Worm (Caenorhabditis elegans) whole organism, L2 larva: ENCODE results near the gene C36A4.4.

Source experiments
- F13H6.1 ChIP-seq: sonication (generic microtip); optimal IDR thresholded peaks from 2 replicates; lab custom pipeline; 2016; ENCODE audit warnings: missing genetic modification characterization, missing compliant biosample characterization
- R02D3.7 ChIP-seq: fragments of 150-350 bp; optimal IDR thresholded peaks from 2 replicates; lab custom pipeline; 2014; ENCODE audit warnings: missing biosample characterization, missing genetic modification characterization
- Y55F3AM.14 ChIP-seq: fragments of 200-800 bp; sonication (Bioruptor generic); optimal IDR thresholded peaks from 2 replicates; lab custom pipeline; 2018; ENCODE audit warnings: mild to moderate bottlenecking, missing genetic modification characterization, missing compliant biosample characterization
- ZK546.5 ChIP-seq: sonication (generic microtip); optimal IDR thresholded peaks from 2 replicates; lab custom pipeline; 2017; ENCODE audit warnings: missing biosample characterization, missing genetic modification characterization
- alr-1 ChIP-seq: fragments of 150-350 bp; optimal IDR thresholded peaks from 2 replicates; lab custom pipeline; 2014; ENCODE audit warnings: missing biosample characterization, missing genetic modification characterization
- aly-2 ChIP-seq: fragments of 150-350 bp; optimal IDR thresholded peaks from 2 replicates; lab custom pipeline; 2014; ENCODE audit warnings: missing biosample characterization, missing genetic modification characterization
- blmp-1 ChIP-seq: sonication (generic microtip); optimal IDR thresholded peaks from 2 replicates; lab custom pipeline; 2017; ENCODE audit warnings: missing genetic modification characterization, mild to moderate bottlenecking, missing compliant biosample characterization, antibody characterized with exemption, moderate library complexity; ENCODE audit not compliant: insufficient read depth
- ceh-82 ChIP-seq: fragments of 150-350 bp; optimal IDR thresholded peaks from 2 replicates; lab custom pipeline; 2014; ENCODE audit warnings: missing biosample characterization, missing genetic modification characterization
- crh-2 ChIP-seq: sonication (generic microtip); optimal IDR thresholded peaks from 2 replicates; lab custom pipeline; 2017; ENCODE audit warnings: missing biosample characterization, missing genetic modification characterization
- dmd-4 ChIP-seq: sonication (generic microtip); optimal IDR thresholded peaks from 2 replicates; lab custom pipeline; 2017; ENCODE audit warnings: missing biosample characterization, missing genetic modification characterization
- elt-1 ChIP-seq: fragments of 150-350 bp; optimal IDR thresholded peaks from 2 replicates; lab custom pipeline; 2014; ENCODE audit warnings: missing biosample characterization, missing genetic modification characterization
- elt-3 ChIP-seq: sonication (generic microtip); optimal IDR thresholded peaks from 2 replicates; lab custom pipeline; 2017; ENCODE audit warnings: missing biosample characterization, missing genetic modification characterization
- fos-1 ChIP-seq: fragments of 150-350 bp; optimal IDR thresholded peaks from 2 replicates; lab custom pipeline; 2014; ENCODE audit warnings: missing biosample characterization, missing genetic modification characterization
- gmeb-1 ChIP-seq: fragments of 150-350 bp; optimal IDR thresholded peaks from 2 replicates; lab custom pipeline; 2014; ENCODE audit warnings: missing biosample characterization, missing genetic modification characterization
- lin-11 ChIP-seq: fragments of 150-350 bp; sonication (generic microtip); optimal IDR thresholded peaks from 2 replicates; lab custom pipeline; 2014; ENCODE audit warnings: missing biosample characterization, missing genetic modification characterization, inconsistent platforms, mixed read lengths
- lin-39 ChIP-seq: fragments of 150-350 bp; optimal IDR thresholded peaks from 2 replicates; lab custom pipeline; 2014; ENCODE audit warnings: missing biosample characterization, missing genetic modification reagents, missing genetic modification characterization
- lsy-2 ChIP-seq, 2 experiments: fragments of 150-350 bp in 1 of 2; sonication (generic microtip) in 1 of 2; optimal IDR thresholded peaks; 2 replicates each; lab custom pipeline; 2014 to 2017; ENCODE audit warnings: missing biosample characterization in 2 of 2, missing genetic modification characterization in 2 of 2
- mab-5 ChIP-seq: fragments of 150-350 bp; optimal IDR thresholded peaks from 2 replicates; lab custom pipeline; 2014; ENCODE audit warnings: missing biosample characterization, missing genetic modification characterization
- mbf-1 ChIP-seq: sonication (generic microtip); optimal IDR thresholded peaks from 2 replicates; lab custom pipeline; 2017; ENCODE audit warnings: missing biosample characterization, missing genetic modification characterization
- mdl-1 ChIP-seq, 2 experiments: fragments of 150-350 bp in 1 of 2; sonication (generic microtip) in 1 of 2; optimal IDR thresholded peaks; 2 replicates each; lab custom pipeline; 2017; ENCODE audit warnings: missing biosample characterization in 2 of 2, missing genetic modification characterization in 2 of 2
- nhr-12 ChIP-seq: fragments of 150-350 bp; optimal IDR thresholded peaks from 2 replicates; lab custom pipeline; 2014; ENCODE audit warnings: missing biosample characterization, missing genetic modification characterization
- nhr-129 ChIP-seq: fragments of 150-350 bp; optimal IDR thresholded peaks from 2 replicates; lab custom pipeline; 2014; ENCODE audit warnings: missing biosample characterization, missing genetic modification characterization
- nhr-23 ChIP-seq: fragments of 150-350 bp; optimal IDR thresholded peaks from 2 replicates; lab custom pipeline; 2014; ENCODE audit warnings: missing biosample characterization, missing genetic modification reagents, missing genetic modification characterization
- nhr-237 ChIP-seq: fragments of 150-350 bp; optimal IDR thresholded peaks from 2 replicates; lab custom pipeline; 2014; ENCODE audit warnings: missing biosample characterization, missing genetic modification characterization
- nhr-25 ChIP-seq: fragments of 150-350 bp; sonication (generic microtip); optimal IDR thresholded peaks from 3 replicates; lab custom pipeline; 2014; ENCODE audit warnings: missing biosample characterization, missing genetic modification characterization
- nhr-77 ChIP-seq: fragments of 150-350 bp; optimal IDR thresholded peaks from 2 replicates; lab custom pipeline; 2014; ENCODE audit warnings: missing biosample characterization, missing genetic modification characterization
- sem-4 ChIP-seq: fragments of 150-350 bp; optimal IDR thresholded peaks from 2 replicates; lab custom pipeline; 2014; ENCODE audit warnings: missing biosample characterization, missing genetic modification reagents, missing genetic modification characterization
- skn-1 ChIP-seq: sonication (generic microtip); optimal IDR thresholded peaks from 2 replicates; lab custom pipeline; 2017; ENCODE audit warnings: missing biosample characterization, missing genetic modification characterization
- sma-3 ChIP-seq: sonication (generic microtip); optimal IDR thresholded peaks from 2 replicates; lab custom pipeline; 2016; ENCODE audit warnings: missing genetic modification reagents, missing genetic modification characterization, missing compliant biosample characterization
- sma-9 ChIP-seq, 2 experiments: fragments of 150-350 bp in 1 of 2; sonication (generic microtip) in 1 of 2; optimal IDR thresholded peaks; 2 replicates each; lab custom pipeline; 2014 to 2016; ENCODE audit warnings: missing genetic modification characterization in 2 of 2, mild to moderate bottlenecking in 1 of 2, missing biosample characterization in 1 of 2, missing compliant biosample characterization in 1 of 2, missing genetic modification reagents in 1 of 2, moderate library complexity in 1 of 2
- snpc-4 ChIP-seq: fragments of 150-350 bp; optimal IDR thresholded peaks from 2 replicates; lab custom pipeline; 2014; ENCODE audit warnings: missing biosample characterization, missing genetic modification characterization
- unc-39 ChIP-seq: fragments of 150-350 bp; optimal IDR thresholded peaks from 2 replicates; lab custom pipeline; 2014; ENCODE audit warnings: missing biosample characterization, missing genetic modification characterization
- unc-55 ChIP-seq: fragments of 150-350 bp; sonication (generic microtip); optimal IDR thresholded peaks from 3 replicates; lab custom pipeline; 2014; ENCODE audit warnings: missing biosample characterization, missing genetic modification reagents, missing genetic modification characterization
- unc-62 ChIP-seq: fragments of 150-350 bp; optimal IDR thresholded peaks from 2 replicates; lab custom pipeline; 2014; ENCODE audit warnings: missing biosample characterization, missing genetic modification reagents, missing genetic modification characterization
- zag-1 ChIP-seq: fragments of 150-350 bp; optimal IDR thresholded peaks from 2 replicates; lab custom pipeline; 2014; ENCODE audit warnings: missing biosample characterization, missing genetic modification characterization
- ztf-1 ChIP-seq: fragments of 200-800 bp; sonication (Bioruptor generic); conservative IDR thresholded peaks from 2 replicates; pipeline ENCODE4 v1.3.6; 2022; ENCODE audit warnings: missing genetic modification characterization, missing compliant biosample characterization
- ztf-11 ChIP-seq: sonication (generic microtip); optimal IDR thresholded peaks from 2 replicates; lab custom pipeline; 2017; ENCODE audit warnings: missing biosample characterization, missing genetic modification characterization
- ztf-4 ChIP-seq: fragments of 150-350 bp; optimal IDR thresholded peaks from 2 replicates; lab custom pipeline; 2014; ENCODE audit warnings: missing biosample characterization, missing genetic modification characterization

C36A4.4 gene

DNA sequence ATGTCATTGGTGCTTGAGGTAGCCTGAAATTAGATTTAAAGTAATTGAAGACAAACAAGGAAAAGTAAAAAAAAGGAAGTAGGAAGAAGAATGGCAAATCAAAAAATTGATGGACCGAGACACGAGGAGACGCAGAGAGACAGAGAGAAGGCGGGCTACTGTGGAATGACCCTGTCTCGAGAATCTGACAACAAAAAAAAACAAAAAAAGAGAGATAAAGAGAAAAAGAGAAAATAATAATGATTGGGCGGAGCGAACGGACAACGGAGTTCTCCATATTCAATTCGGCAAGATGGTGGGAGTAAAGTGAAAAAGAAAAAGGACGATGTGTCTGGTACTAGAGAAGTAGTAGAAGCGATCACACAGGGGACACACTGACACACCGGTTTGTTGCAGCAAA, 34.4 kb downstream of the C36A4.4 start, which contains the start of gene toh-1:
TSS of gene toh-1 (minus strand) at position 23 of the 400 bp plus-strand sequence.
- no peak for TF ChIP-seq alr-1 (tag; lab: Kevin White, UChicago)
- TF ChIP-seq unc-55 (GFP tag; lab: Kevin White, UChicago): no peak
- peak; percentile 70 for TF ChIP-seq nhr-25 (tag; lab: Kevin White, UChicago)
- TF ChIP-seq ztf-11 (tag; lab: Kevin White, UChicago): no peak
- TF ChIP-seq crh-2 (tag; lab: Kevin White, UChicago): peak; percentile 19
- TF ChIP-seq sma-3 (GFP tag; lab: Kevin White, UChicago): peak; percentile 11
- peak; percentile 34 for TF ChIP-seq blmp-1 (tag; lab: Kevin White, UChicago)
- TF ChIP-seq, all 48 proteins: peak for 4

DNA sequence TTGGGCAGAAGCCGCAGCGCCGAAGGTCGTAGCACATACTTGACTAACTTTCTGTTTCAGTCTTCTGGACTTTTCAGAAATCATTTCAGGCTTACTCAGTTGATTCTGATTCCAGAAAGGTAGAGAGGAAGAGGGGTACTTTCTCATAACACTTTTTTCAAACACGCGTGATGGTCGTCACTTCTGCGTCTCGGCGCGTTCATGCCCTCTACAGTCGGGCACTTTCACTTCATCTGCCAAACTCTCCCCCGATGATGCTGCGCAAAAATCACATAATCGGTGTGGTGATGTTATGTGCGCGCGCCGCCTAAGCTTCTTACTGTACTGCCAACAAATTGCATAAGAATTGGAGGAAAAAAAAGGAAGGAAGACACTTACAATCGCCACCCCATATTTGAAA, 35.8 kb downstream of the C36A4.4 start:
- TF ChIP-seq blmp-1 (tag; lab: Kevin White, UChicago): peak; percentile 50
- peak; percentile 16 for TF ChIP-seq nhr-129
- TF ChIP-seq nhr-77 (tag; lab: Kevin White, UChicago): no peak
- TF ChIP-seq Y55F3AM.14 (GFP tag; lab: Kevin White, UChicago): peak; percentile 33
- TF ChIP-seq, all 48 proteins: peak for 3

DNA sequence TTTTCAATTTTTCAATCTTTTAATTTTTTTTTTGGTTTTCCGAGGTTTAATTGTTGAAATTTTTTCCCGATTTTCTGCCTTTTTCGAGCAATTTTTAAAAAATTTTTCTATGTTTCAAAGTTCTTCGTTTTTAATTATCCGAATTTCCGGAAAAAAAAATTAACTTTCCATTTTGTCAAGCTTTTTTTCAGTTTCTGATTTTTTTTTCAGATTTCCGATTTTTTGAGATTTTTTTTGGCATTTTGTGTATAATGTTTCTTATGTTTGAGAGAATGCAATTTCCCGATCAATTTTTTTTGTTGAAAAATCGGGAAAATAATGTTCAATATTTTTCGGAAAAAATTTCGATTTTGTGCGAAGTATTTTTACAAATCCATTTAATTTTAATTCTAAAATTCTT, 36.5 kb downstream of the C36A4.4 start:
- no peak for TF ChIP-seq sma-9 (GFP tag; optimal IDR thresholded peaks at IDR 0.05; lab: Kevin White, UChicago)
- no peak for TF ChIP-seq sma-9 (tag; optimal IDR thresholded peaks at IDR 0.05; lab: Kevin White, UChicago)
- no peak for TF ChIP-seq ceh-82 (tag; lab: Kevin White, UChicago)
- TF ChIP-seq elt-1 (tag; lab: Kevin White, UChicago): no peak
- no peak for TF ChIP-seq dmd-4 (tag; lab: Kevin White, UChicago)
- TF ChIP-seq alr-1 (tag; lab: Kevin White, UChicago): no peak
- no peak for TF ChIP-seq nhr-23 (tag; lab: Kevin White, UChicago)
- no peak for TF ChIP-seq unc-62
- no peak for TF ChIP-seq aly-2
- no peak for TF ChIP-seq elt-3 (tag; lab: Kevin White, UChicago)
- no peak for TF ChIP-seq lin-11 (tag; lab: Kevin White, UChicago)
- no peak for TF ChIP-seq unc-55 (GFP tag; lab: Kevin White, UChicago)
- no peak for TF ChIP-seq sem-4 (tag; lab: Kevin White, UChicago)
- TF ChIP-seq ztf-11 (tag; lab: Kevin White, UChicago): no peak
- no peak for TF ChIP-seq zag-1 (tag; lab: Kevin White, UChicago)
- no peak for TF ChIP-seq R02D3.7 (tag; lab: Kevin White, UChicago)
- no peak for TF ChIP-seq mdl-1 (tag; optimal IDR thresholded peaks at IDR 0.05; lab: Kevin White, UChicago)
- TF ChIP-seq crh-2 (tag; lab: Kevin White, UChicago): no peak
- no peak for TF ChIP-seq nhr-25 (tag; lab: Kevin White, UChicago)
- TF ChIP-seq ztf-4 (tag; lab: Kevin White, UChicago): no peak

DNA sequence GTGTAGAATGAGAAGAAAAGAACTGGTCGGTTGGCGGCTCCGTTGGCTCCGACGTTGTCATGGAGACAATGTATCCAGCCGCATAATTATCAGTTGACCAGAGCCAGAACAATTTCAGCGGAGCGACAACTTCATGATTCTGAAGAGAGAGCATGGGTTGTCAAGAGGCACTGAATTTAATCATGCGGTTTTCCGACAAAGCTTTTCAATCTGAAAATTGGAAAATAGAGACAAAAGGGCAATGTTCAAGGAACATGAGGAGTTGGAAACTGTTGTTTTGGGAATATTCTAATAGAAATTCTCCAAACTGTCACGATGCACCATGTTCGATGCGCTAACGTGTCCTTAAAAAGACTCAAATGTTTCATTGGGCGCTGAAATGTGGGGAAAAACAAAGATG, 39.0 kb downstream of the C36A4.4 start, which contains the start of gene xbx-5:
TSS of gene xbx-5 (minus strand) at position 56 of the 400 bp plus-strand sequence.
- TF ChIP-seq lin-11 (tag; lab: Kevin White, UChicago) (peak; percentile 31), ztf-1 (GFP tag; lab: Robert Waterston, UW) (no peak)

DNA sequence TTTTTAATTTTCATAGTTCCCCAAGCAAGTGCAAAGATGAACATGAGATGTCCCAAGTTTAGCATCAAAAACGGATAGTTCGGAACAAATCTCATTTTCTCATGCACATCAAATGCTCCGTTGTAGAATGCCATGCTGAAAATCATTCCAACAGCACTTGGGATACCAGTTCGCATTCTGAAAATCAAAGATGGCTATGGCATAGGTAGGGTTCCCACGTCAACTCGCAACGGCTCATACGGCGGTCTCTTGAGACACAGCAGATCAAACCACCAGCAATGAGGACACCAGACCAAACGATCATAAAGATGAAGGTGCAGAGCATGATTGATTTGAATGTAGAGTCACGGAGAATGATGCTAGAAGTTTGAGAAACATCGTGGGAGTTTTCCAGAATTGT, 40.3 kb downstream of the C36A4.4 start:
- TF ChIP-seq F13H6.1 (tag; lab: Kevin White, UChicago): no peak
- TF ChIP-seq mbf-1 (tag; lab: Kevin White, UChicago): no peak
- TF ChIP-seq Y55F3AM.14 (GFP tag; lab: Kevin White, UChicago): no peak
- no peak for TF ChIP-seq nhr-25 (tag; lab: Kevin White, UChicago)
- no peak for TF ChIP-seq unc-39 (tag; lab: Kevin White, UChicago)
- TF ChIP-seq lsy-2 (tag; optimal IDR thresholded peaks at IDR 0.05; lab: Kevin White, UChicago): no peak

DNA sequence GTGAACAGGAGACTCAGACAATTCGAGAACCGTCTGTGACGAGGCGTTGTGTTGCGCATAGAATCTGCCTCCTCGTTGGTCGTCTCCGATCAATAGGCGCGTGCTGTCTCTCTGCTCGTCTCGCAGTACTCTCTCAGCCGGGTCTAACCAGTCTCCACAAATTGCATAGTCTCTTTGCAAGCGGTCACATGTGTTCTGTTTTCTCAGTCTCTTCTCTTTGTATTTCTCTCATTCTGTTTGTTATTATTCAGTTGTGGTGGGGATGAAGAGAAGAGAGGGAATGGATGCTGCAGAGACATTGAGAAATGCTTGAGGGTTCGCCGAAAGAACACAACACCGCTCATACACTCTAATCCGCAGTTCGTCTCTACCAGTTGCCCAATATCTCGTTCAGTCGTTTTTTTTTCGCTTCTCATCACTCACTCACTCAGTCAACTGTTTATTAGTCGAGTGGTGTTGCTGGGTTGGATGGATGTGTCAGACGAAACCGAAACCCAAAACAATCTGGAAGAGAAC, 42.0 kb downstream of the C36A4.4 start:
- TF ChIP-seq lsy-2 (tag; optimal IDR thresholded peaks at IDR 0.05; lab: Kevin White, UChicago): peak; percentile 87 to 96
- TF ChIP-seq elt-1 (tag; lab: Kevin White, UChicago): peak; percentile 13
- TF ChIP-seq skn-1 (tag; lab: Kevin White, UChicago): peak; percentile 73
- TF ChIP-seq lin-39: no peak
- TF ChIP-seq dmd-4 (tag; lab: Kevin White, UChicago): peak; percentile 31
- TF ChIP-seq nhr-129: peak; percentile 98
- peak; percentile 90 for TF ChIP-seq mab-5 (tag; lab: Kevin White, UChicago)
- peak; percentile 98 for TF ChIP-seq sma-9 (GFP tag; optimal IDR thresholded peaks at IDR 0.05; lab: Kevin White, UChicago)
- TF ChIP-seq sma-9 (tag; optimal IDR thresholded peaks at IDR 0.05; lab: Kevin White, UChicago): peak; percentile 8
- peak; percentile 98 for TF ChIP-seq crh-2 (tag; lab: Kevin White, UChicago)
- peak; percentile 98 for TF ChIP-seq unc-55 (GFP tag; lab: Kevin White, UChicago)
- TF ChIP-seq gmeb-1 (tag; lab: Kevin White, UChicago): peak; percentile 88
- TF ChIP-seq zag-1 (tag; lab: Kevin White, UChicago): peak; percentile 96
- peak; percentile 81 for TF ChIP-seq nhr-77 (tag; lab: Kevin White, UChicago)
- TF ChIP-seq fos-1: peak; percentile 97
- TF ChIP-seq ZK546.5 (tag; lab: Kevin White, UChicago): peak; percentile 61
- no peak for TF ChIP-seq mbf-1 (tag; lab: Kevin White, UChicago)
- peak; percentile 98 for TF ChIP-seq nhr-25 (tag; lab: Kevin White, UChicago)
- TF ChIP-seq blmp-1 (tag; lab: Kevin White, UChicago): peak; percentile 82
- peak; percentile 47 for TF ChIP-seq ztf-11 (tag; lab: Kevin White, UChicago)
- TF ChIP-seq snpc-4 (tag; lab: Kevin White, UChicago): peak; percentile 86
- TF ChIP-seq nhr-12 (tag; lab: Kevin White, UChicago): no peak
- TF ChIP-seq nhr-237 (tag; lab: Kevin White, UChicago): peak; percentile 42
- peak; percentile 91 for TF ChIP-seq lin-11 (tag; lab: Kevin White, UChicago)
